Fruit fly (Drosophila melanogaster): Measurements from ENCODE around the gene Ada1-2.
"Not testable (repeated sequence)": the region's sequence is repeated elsewhere in the genome, so short reads cannot be mapped to it uniquely, and the experiment has no call there.

DNA sequence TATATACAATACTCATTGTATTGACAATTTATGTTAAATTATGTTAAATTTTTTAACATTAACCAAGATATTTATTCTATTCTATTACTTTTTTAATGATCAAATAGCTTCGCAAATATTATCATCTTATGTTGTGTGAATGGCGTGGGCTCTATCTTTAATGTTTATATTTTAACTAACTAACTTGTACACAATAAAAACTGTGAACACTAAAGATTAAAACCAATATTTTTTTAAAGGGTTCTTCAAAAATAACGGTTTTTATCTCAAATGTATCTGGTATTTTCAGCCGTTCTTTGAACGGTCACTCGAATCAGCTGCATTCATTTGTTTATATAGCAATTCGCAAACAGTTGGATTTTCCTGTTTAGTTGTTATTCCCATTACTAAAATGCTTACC lies at the start of gene Ada1-2:
- TF ChIP-seq Sox14 (GFP tag; optimal IDR thresholded peaks at IDR 0.05); CG31627 (GFP tag; optimal IDR thresholded peaks at IDR 0.05); CG6854 (GFP tag; optimal IDR thresholded peaks at IDR 0.05); CG8119 (GFP tag; IDR thresholded peaks at IDR 0.05); fd59A (GFP tag; optimal IDR thresholded peaks at IDR 0.05); OdsH (GFP tag; optimal IDR thresholded peaks at IDR 0.05); esn (GFP tag; optimal IDR thresholded peaks at IDR 0.05): not testable (repeated sequence)
